Worm (Caenorhabditis elegans) whole organism, L1 larva: ENCODE results near the gene K09C4.9.

ENCODE experiments used
- F16B12.6 ChIP-seq: fragments of 150-350 bp; optimal IDR thresholded peaks from 2 replicates; lab custom pipeline; 2014; ENCODE audit warnings: missing biosample characterization, missing genetic modification characterization
- Y116A8C.19 ChIP-seq: sonication (generic microtip); optimal IDR thresholded peaks from 2 replicates; lab custom pipeline; 2016; ENCODE audit warnings: missing compliant biosample characterization, missing genetic modification characterization, borderline replicate concordance
- alr-1 ChIP-seq: fragments of 200-800 bp; sonication (Bioruptor generic); optimal IDR thresholded peaks from 2 replicates; lab custom pipeline; 2018; ENCODE audit warnings: borderline replicate concordance, mild to moderate bottlenecking, missing genetic modification characterization, missing compliant biosample characterization
- ceh-63 ChIP-seq: fragments of 200-800 bp; sonication (Bioruptor generic); optimal IDR thresholded peaks from 2 replicates; lab custom pipeline; 2018; ENCODE audit warnings: mild to moderate bottlenecking, missing genetic modification characterization, missing compliant biosample characterization
- ceh-88 ChIP-seq: fragments of 200-800 bp; sonication (Bioruptor generic); IDR thresholded peaks from 2 replicates; pipeline ENCODE4 v1.3.6; 2022; ENCODE audit warnings: missing genetic modification characterization, missing compliant biosample characterization
- ceh-90 ChIP-seq: sonication (generic microtip); optimal IDR thresholded peaks from 2 replicates; lab custom pipeline; 2016; ENCODE audit warnings: missing genetic modification characterization, missing compliant biosample characterization
- ces-1 ChIP-seq: fragments of 150-350 bp; optimal IDR thresholded peaks from 2 replicates; lab custom pipeline; 2014; ENCODE audit warnings: missing biosample characterization, missing genetic modification reagents, missing genetic modification characterization
- dsc-1 ChIP-seq: sonication (generic microtip); optimal IDR thresholded peaks from 2 replicates; lab custom pipeline; 2016; ENCODE audit warnings: mild to moderate bottlenecking, missing genetic modification characterization, missing compliant biosample characterization
- efl-1 ChIP-seq, 4 experiments: fragments of 150-350 bp; optimal IDR thresholded peaks in 3 of 4; peaks in 1 of 4; 1 replicate in 1 of 4; 2 replicates in 3 of 4; lab custom pipeline; 2014; ENCODE audit warnings: missing biosample characterization in 2 of 4, missing genetic modification characterization in 2 of 4, missing genetic modification reagents in 2 of 4
- efl-3 ChIP-seq: fragments of 200-800 bp; sonication (Bioruptor generic); optimal IDR thresholded peaks from 2 replicates; lab custom pipeline; 2018; ENCODE audit warnings: mild to moderate bottlenecking, missing genetic modification characterization, missing compliant biosample characterization
- elt-3 ChIP-seq, 6 experiments: fragments of 150-350 bp in 1 of 6; sonication (generic microtip); optimal IDR thresholded peaks; 2 replicates each; lab custom pipeline; 2017 to 2018; ENCODE audit warnings: missing biosample characterization in 6 of 6, missing genetic modification characterization in 6 of 6, inconsistent platforms in 1 of 6
- ets-5 ChIP-seq: fragments of 200-800 bp; sonication (Bioruptor generic); IDR thresholded peaks from 2 replicates; pipeline ENCODE4 v1.3.6; 2022; ENCODE audit warnings: missing genetic modification characterization, missing compliant biosample characterization
- lin-13 ChIP-seq: fragments of 150-350 bp; optimal IDR thresholded peaks from 2 replicates; lab custom pipeline; 2014; ENCODE audit warnings: missing biosample characterization, missing genetic modification reagents, missing genetic modification characterization
- lin-35 ChIP-seq, 2 experiments: fragments of 150-350 bp; optimal IDR thresholded peaks; 2 replicates each; lab custom pipeline; 2014; ENCODE audit warnings: missing biosample characterization in 2 of 2, missing genetic modification characterization in 2 of 2, missing genetic modification reagents in 2 of 2
- lir-3 ChIP-seq: sonication (generic microtip); optimal IDR thresholded peaks from 2 replicates; lab custom pipeline; 2016; ENCODE audit warnings: mild to moderate bottlenecking, missing genetic modification characterization, moderate library complexity, missing compliant biosample characterization; ENCODE audit not compliant: poor library complexity
- lsy-2 ChIP-seq, 2 experiments: fragments of 150-350 bp; optimal IDR thresholded peaks; 2 replicates each; lab custom pipeline; 2014; ENCODE audit warnings: missing biosample characterization in 2 of 2, missing genetic modification characterization in 2 of 2
- mab-9 ChIP-seq: fragments of 200-800 bp; sonication (Bioruptor generic); IDR thresholded peaks from 2 replicates; pipeline ENCODE4 v1.3.6; 2022; ENCODE audit warnings: missing genetic modification reagents, missing genetic modification characterization, missing compliant biosample characterization
- mep-1 ChIP-seq: fragments of 150-350 bp; optimal IDR thresholded peaks from 2 replicates; lab custom pipeline; 2014; ENCODE audit warnings: missing biosample characterization, missing genetic modification characterization
- nhr-12 ChIP-seq: sonication (generic microtip); optimal IDR thresholded peaks from 2 replicates; lab custom pipeline; 2017; ENCODE audit warnings: missing biosample characterization, missing genetic modification characterization
- nhr-237 ChIP-seq: fragments of 150-350 bp; optimal IDR thresholded peaks from 2 replicates; lab custom pipeline; 2014; ENCODE audit warnings: missing biosample characterization, missing genetic modification characterization
- nhr-47 ChIP-seq: sonication (generic microtip); optimal IDR thresholded peaks from 2 replicates; lab custom pipeline; 2016; ENCODE audit warnings: mild to moderate bottlenecking, missing genetic modification characterization, moderate library complexity, missing compliant biosample characterization
- nhr-76 ChIP-seq: sonication (generic microtip); optimal IDR thresholded peaks from 2 replicates; lab custom pipeline; 2017; ENCODE audit warnings: missing biosample characterization, missing genetic modification characterization
- nhr-84 ChIP-seq: sonication (generic microtip); optimal IDR thresholded peaks from 2 replicates; lab custom pipeline; 2017; ENCODE audit warnings: missing biosample characterization, missing genetic modification characterization
- nhr-90 ChIP-seq: sonication (generic microtip); optimal IDR thresholded peaks from 2 replicates; lab custom pipeline; 2016; ENCODE audit warnings: mild to moderate bottlenecking, missing genetic modification characterization, missing compliant biosample characterization; ENCODE audit not compliant: poor library complexity
- pag-3 ChIP-seq: sonication (generic microtip); optimal IDR thresholded peaks from 2 replicates; lab custom pipeline; 2017; ENCODE audit warnings: missing genetic modification characterization, mild to moderate bottlenecking, missing compliant biosample characterization, antibody characterized with exemption, borderline replicate concordance; ENCODE audit not compliant: insufficient read depth
- skn-1 ChIP-seq: fragments of 150-350 bp; optimal IDR thresholded peaks from 2 replicates; lab custom pipeline; 2014; ENCODE audit warnings: missing biosample characterization, missing genetic modification characterization
- snpc-4 ChIP-seq: fragments of 150-350 bp; optimal IDR thresholded peaks from 2 replicates; lab custom pipeline; 2014; ENCODE audit warnings: missing biosample characterization, missing genetic modification characterization
- sox-4 ChIP-seq: sonication (generic microtip); optimal IDR thresholded peaks from 2 replicates; lab custom pipeline; 2016; ENCODE audit warnings: missing genetic modification characterization, missing compliant biosample characterization
- sup-37 ChIP-seq: fragments of 200-800 bp; sonication (Bioruptor generic); optimal IDR thresholded peaks from 2 replicates; lab custom pipeline; 2018; ENCODE audit warnings: mild to moderate bottlenecking, missing genetic modification characterization, missing compliant biosample characterization
- tlp-1 ChIP-seq: fragments of 150-350 bp; optimal IDR thresholded peaks from 2 replicates; lab custom pipeline; 2014; ENCODE audit warnings: missing biosample characterization, missing genetic modification characterization
- unc-30 ChIP-seq: sonication (generic microtip); optimal IDR thresholded peaks from 2 replicates; lab custom pipeline; 2017; ENCODE audit warnings: missing biosample characterization, missing genetic modification characterization
- unc-62 ChIP-seq: fragments of 150-350 bp; optimal IDR thresholded peaks from 2 replicates; lab custom pipeline; 2014; ENCODE audit warnings: missing biosample characterization, missing genetic modification reagents, missing genetic modification characterization
- unc-86 ChIP-seq: sonication (generic microtip); optimal IDR thresholded peaks from 2 replicates; lab custom pipeline; 2016; ENCODE audit warnings: missing genetic modification characterization, missing compliant biosample characterization
- unc-98 ChIP-seq: fragments of 200-800 bp; sonication (Bioruptor generic); IDR thresholded peaks from 2 replicates; pipeline ENCODE4 v1.3.6; 2022; ENCODE audit warnings: missing genetic modification characterization, missing compliant biosample characterization

Gene K09C4.9

ce11 chrX:3271673-3272072 lies at the start of gene K09C4.9:
Gene K09C4.9 (minus strand): TSS chrX:3271773.
- TF ChIP-seq nhr-76 (tag; lab: Kevin White, UChicago): no peak
- no peak for TF ChIP-seq unc-86 (tag; lab: Kevin White, UChicago)
- no peak for TF ChIP-seq ces-1
- no peak for TF ChIP-seq efl-3 (GFP tag; lab: Kevin White, UChicago)
- no peak for TF ChIP-seq nhr-237
- TF ChIP-seq mab-9 (GFP tag; lab: Robert Waterston, UW): no peak
- TF ChIP-seq ceh-88 (GFP tag; lab: Robert Waterston, UW): no peak
- TF ChIP-seq ceh-90 (tag; lab: Kevin White, UChicago): no peak
- TF ChIP-seq unc-62 (GFP tag; lab: Kevin White, UChicago): no peak
- TF ChIP-seq nhr-47: no peak
- TF ChIP-seq dsc-1 (tag; lab: Kevin White, UChicago): no peak
- no peak for TF ChIP-seq elt-3 (tag; optimal IDR thresholded peaks at IDR 0.05; lab: Kevin White, UChicago)
- no peak for TF ChIP-seq unc-98
- no peak for TF ChIP-seq skn-1
- TF ChIP-seq snpc-4 (tag; lab: Kevin White, UChicago): no peak
- no peak for TF ChIP-seq nhr-12 (tag; lab: Kevin White, UChicago)
- TF ChIP-seq lsy-2 (tag; optimal IDR thresholded peaks at IDR 0.05; lab: Kevin White, UChicago): no peak
- TF ChIP-seq mep-1 (tag; lab: Kevin White, UChicago): no peak
- no peak for TF ChIP-seq F16B12.6 (tag; lab: Kevin White, UChicago)
- TF ChIP-seq Y116A8C.19: no peak

ce11 chrX:3316830-3317229 lies 45.3 kb upstream of the K09C4.9 start:
- no peak for TF ChIP-seq nhr-84 (tag; lab: Kevin White, UChicago)
- no peak for TF ChIP-seq sox-4 (tag; lab: Kevin White, UChicago)
- TF ChIP-seq efl-1 (optimal IDR thresholded peaks at IDR 0.05; lab: Kevin White, UChicago): no peak
- TF ChIP-seq efl-1 (GFP tag; optimal IDR thresholded peaks at IDR 0.05 in 1 of 2; lab: Kevin White, UChicago): peak in 1 of 2 experiments; percentile 49

ce11 chrX:3315891-3316657 lies 44.5 kb upstream of the K09C4.9 start:
- no peak for TF ChIP-seq tlp-1 (tag; lab: Kevin White, UChicago)
- TF ChIP-seq efl-1 (optimal IDR thresholded peaks at IDR 0.05; lab: Kevin White, UChicago): no peak
- peak in 1 of 2 experiments; percentile 7 for TF ChIP-seq efl-1 (GFP tag; optimal IDR thresholded peaks at IDR 0.05 in 1 of 2; lab: Kevin White, UChicago)

- no peak for TF ChIP-seq lir-3 (tag; lab: Kevin White, UChicago)
- TF ChIP-seq efl-3 (GFP tag; lab: Kevin White, UChicago): no peak
- TF ChIP-seq alr-1 (tag; lab: Kevin White, UChicago): no peak
- TF ChIP-seq nhr-90 (tag; lab: Kevin White, UChicago): no peak
- TF ChIP-seq pag-3 (tag; lab: Kevin White, UChicago): no peak
- TF ChIP-seq unc-86 (tag; lab: Kevin White, UChicago): no peak
- no peak for TF ChIP-seq sox-4 (tag; lab: Kevin White, UChicago)
- no peak for TF ChIP-seq lin-35 (GFP tag; optimal IDR thresholded peaks at IDR 0.05; lab: Kevin White, UChicago)
- no peak for TF ChIP-seq lin-13 (GFP tag; lab: Kevin White, UChicago)
- no peak for TF ChIP-seq sup-37 (GFP tag; lab: Kevin White, UChicago)
- TF ChIP-seq nhr-237: no peak
- TF ChIP-seq ceh-63 (GFP tag; lab: Kevin White, UChicago): no peak
- no peak for TF ChIP-seq unc-30 (tag; lab: Kevin White, UChicago)
- no peak for TF ChIP-seq ets-5
- TF ChIP-seq efl-1 (optimal IDR thresholded peaks at IDR 0.05; lab: Kevin White, UChicago): no peak
- no peak for TF ChIP-seq efl-1 (GFP tag; optimal IDR thresholded peaks at IDR 0.05 in 1 of 2; lab: Kevin White, UChicago)
- TF ChIP-seq, all 84 proteins: peak for 0
Observed at ce11 chrX:3315014-3315413, 43.4 kb upstream of the K09C4.9 start, which contains the start of gene ddr-2. Gene ddr-2 (plus strand): TSS chrX:3315314.
